Worm (Caenorhabditis elegans) whole organism, L4 larva: Measurements from ENCODE around the gene Y116A8C.10.
A peak's percentile ranks its signal among the peaks of the same experiment; 100 is the strongest.

Experiments used
- D1046.2 ChIP-seq: fragments of 200-800 bp; sonication (Bioruptor generic); IDR thresholded peaks from 2 replicates; pipeline ENCODE4 v1.3.6; 2022; ENCODE audit warnings: missing genetic modification characterization, missing compliant biosample characterization
- F10B5.3 ChIP-seq: sonication (generic microtip); optimal IDR thresholded peaks from 2 replicates; lab custom pipeline; 2016; ENCODE audit warnings: mild to moderate bottlenecking, missing genetic modification characterization, missing compliant biosample characterization
- F26F4.8 ChIP-seq: fragments of 200-800 bp; sonication (Bioruptor generic); conservative IDR thresholded peaks from 2 replicates; pipeline ENCODE4 v1.3.6; 2022; ENCODE audit warnings: missing genetic modification characterization, missing compliant biosample characterization
- F37D6.2 ChIP-seq: sonication (generic microtip); optimal IDR thresholded peaks from 2 replicates; lab custom pipeline; 2016; ENCODE audit warnings: mild to moderate bottlenecking, missing genetic modification characterization, missing compliant biosample characterization
- R02D3.7 ChIP-seq: fragments of 150-350 bp; sonication (generic microtip); optimal IDR thresholded peaks from 3 replicates; lab custom pipeline; 2014; ENCODE audit warnings: missing biosample characterization, missing genetic modification characterization
- T20F7.1 ChIP-seq: fragments of 200-800 bp; sonication (Bioruptor generic); optimal IDR thresholded peaks from 2 replicates; lab custom pipeline; 2018; ENCODE audit warnings: mild to moderate bottlenecking, missing genetic modification characterization, missing compliant biosample characterization
- Y5F2A.4 ChIP-seq: fragments of 200-800 bp; sonication (Bioruptor generic); optimal IDR thresholded peaks from 2 replicates; lab custom pipeline; 2018; ENCODE audit warnings: mild to moderate bottlenecking, missing genetic modification characterization, missing compliant biosample characterization
- Y75B8A.6 ChIP-seq: fragments of 200-800 bp; sonication (Bioruptor generic); IDR thresholded peaks from 2 replicates; pipeline ENCODE4 v1.3.6; 2022; ENCODE audit warnings: missing genetic modification reagents, missing genetic modification characterization, missing compliant biosample characterization
- aha-1 ChIP-seq: fragments of 150-350 bp; peaks from one replicate; lab custom pipeline; 2014; ENCODE audit warnings: missing biosample characterization, missing genetic modification characterization
- ceh-20 ChIP-seq: fragments of 200-800 bp; sonication (Bioruptor generic); IDR thresholded peaks from 2 replicates; pipeline ENCODE4 v1.3.6; 2022; ENCODE audit warnings: missing genetic modification reagents, missing genetic modification characterization, missing compliant biosample characterization
- ceh-32 ChIP-seq: sonication (generic microtip); optimal IDR thresholded peaks from 2 replicates; lab custom pipeline; 2016; ENCODE audit warnings: mild to moderate bottlenecking, missing genetic modification characterization, missing compliant biosample characterization; ENCODE audit not compliant: poor library complexity
- ces-1 ChIP-seq: fragments of 150-350 bp; sonication (generic microtip); optimal IDR thresholded peaks from 4 replicates; lab custom pipeline; 2014; ENCODE audit warnings: missing biosample characterization, missing genetic modification reagents, missing genetic modification characterization
- daf-12 ChIP-seq: fragments of 150-350 bp; optimal IDR thresholded peaks from 2 replicates; lab custom pipeline; 2014; ENCODE audit warnings: missing biosample characterization, missing genetic modification reagents, missing genetic modification characterization
- daf-16 ChIP-seq, 3 experiments: sonication (generic microtip); optimal IDR thresholded peaks; 2 replicates each; lab custom pipeline; 2016 to 2017; ENCODE audit warnings: missing genetic modification characterization in 3 of 3, missing genetic modification reagents in 3 of 3, mild to moderate bottlenecking in 2 of 3, missing compliant biosample characterization in 2 of 3, missing biosample characterization in 1 of 3, moderate library complexity in 1 of 3
- dmd-6 ChIP-seq: fragments of 200-800 bp; sonication (Bioruptor generic); IDR thresholded peaks from 2 replicates; pipeline ENCODE4 v1.3.6; 2022; ENCODE audit warnings: missing genetic modification reagents, missing genetic modification characterization, missing compliant biosample characterization
- dmd-9 ChIP-seq: fragments of 200-800 bp; sonication (Bioruptor generic); IDR thresholded peaks from 2 replicates; pipeline ENCODE4 v1.3.6; 2022; ENCODE audit warnings: missing genetic modification reagents, missing genetic modification characterization, missing compliant biosample characterization
- duxl-1 ChIP-seq: sonication (generic microtip); optimal IDR thresholded peaks from 2 replicates; lab custom pipeline; 2016; ENCODE audit warnings: mild to moderate bottlenecking, missing genetic modification characterization, moderate library complexity, missing compliant biosample characterization; ENCODE audit not compliant: poor library complexity
- egl-43 ChIP-seq: fragments of 200-800 bp; sonication (Bioruptor generic); IDR thresholded peaks from 2 replicates; pipeline ENCODE4 v1.3.6; 2022; ENCODE audit warnings: missing genetic modification reagents, missing genetic modification characterization, missing compliant biosample characterization
- hlh-30 ChIP-seq: sonication (generic microtip); optimal IDR thresholded peaks from 2 replicates; lab custom pipeline; 2017; ENCODE audit warnings: antibody characterized with exemption, mild to moderate bottlenecking, missing genetic modification characterization, missing compliant biosample characterization; ENCODE audit not compliant: insufficient read depth
- lin-13 ChIP-seq: fragments of 150-350 bp; optimal IDR thresholded peaks from 2 replicates; lab custom pipeline; 2014; ENCODE audit warnings: missing biosample characterization, missing genetic modification reagents, missing genetic modification characterization
- mdl-1 ChIP-seq, 2 experiments: fragments of 150-350 bp in 1 of 2; sonication (generic microtip) in 1 of 2; optimal IDR thresholded peaks; 2 replicates each; lab custom pipeline; 2014 to 2017; ENCODE audit warnings: missing biosample characterization in 2 of 2, missing genetic modification characterization in 2 of 2
- mxl-2 ChIP-seq: fragments of 200-800 bp; sonication (Bioruptor generic); conservative IDR thresholded peaks from 2 replicates; pipeline ENCODE4 v1.3.6; 2022; ENCODE audit warnings: missing genetic modification reagents, missing genetic modification characterization, missing compliant biosample characterization
- nhr-102 ChIP-seq: sonication (generic microtip); optimal IDR thresholded peaks from 2 replicates; lab custom pipeline; 2016; ENCODE audit warnings: mild to moderate bottlenecking, missing genetic modification characterization, moderate library complexity, missing compliant biosample characterization
- nhr-28 ChIP-seq: fragments of 150-350 bp; optimal IDR thresholded peaks from 2 replicates; lab custom pipeline; 2014; ENCODE audit warnings: missing biosample characterization, missing genetic modification characterization
- nhr-41 ChIP-seq: fragments of 200-800 bp; sonication (Bioruptor generic); IDR thresholded peaks from 2 replicates; pipeline ENCODE4 v1.3.6; 2022; ENCODE audit warnings: missing genetic modification reagents, missing genetic modification characterization, missing compliant biosample characterization
- nhr-42 ChIP-seq: fragments of 200-800 bp; sonication (Bioruptor generic); IDR thresholded peaks from 2 replicates; pipeline ENCODE4 v1.3.6; 2022; ENCODE audit warnings: missing genetic modification characterization, missing compliant biosample characterization
- nhr-76 ChIP-seq: fragments of 150-350 bp; optimal IDR thresholded peaks from 2 replicates; lab custom pipeline; 2014; ENCODE audit warnings: missing biosample characterization, missing genetic modification characterization
- pha-4 ChIP-seq, 2 experiments: fragments of 150-350 bp in 1 of 2; fragments of 200-800 bp in 1 of 2; sonication (Bioruptor generic) in 1 of 2; IDR thresholded peaks in 1 of 2; optimal IDR thresholded peaks in 1 of 2; 2 replicates each; pipeline versions ENCODE4 v1.3.6 to Lab custom; 2014 to 2022; ENCODE audit warnings: missing genetic modification characterization in 2 of 2, missing genetic modification reagents in 2 of 2, missing biosample characterization in 1 of 2, missing compliant biosample characterization in 1 of 2
- saeg-2 ChIP-seq: fragments of 200-800 bp; sonication (Bioruptor generic); IDR thresholded peaks from 2 replicates; pipeline ENCODE4 v1.3.6; 2022; ENCODE audit warnings: missing genetic modification reagents, missing genetic modification characterization, missing compliant biosample characterization
- set-16 ChIP-seq: fragments of 200-800 bp; sonication (Bioruptor generic); IDR thresholded peaks from 2 replicates; pipeline ENCODE4 v1.3.6; 2022; ENCODE audit warnings: missing genetic modification reagents, missing genetic modification characterization, missing compliant biosample characterization
- snpc-1.2 ChIP-seq: fragments of 200-800 bp; sonication (Bioruptor generic); IDR thresholded peaks from 2 replicates; pipeline ENCODE4 v1.3.6; 2022; ENCODE audit warnings: missing genetic modification reagents, missing genetic modification characterization, missing compliant biosample characterization
- snpc-4 ChIP-seq: fragments of 150-350 bp; optimal IDR thresholded peaks from 2 replicates; lab custom pipeline; 2014; ENCODE audit warnings: missing biosample characterization, missing genetic modification characterization
- unc-62 ChIP-seq, 3 experiments: fragments of 150-350 bp in 1 of 3; sonication (generic microtip); optimal IDR thresholded peaks in 2 of 3; peaks in 1 of 3; 1 replicate in 1 of 3; 2 replicates in 2 of 3; lab custom pipeline; 2014 to 2017; ENCODE audit warnings: missing biosample characterization in 3 of 3, missing genetic modification characterization in 3 of 3, missing genetic modification reagents in 3 of 3, missing genotype in 1 of 3
- zag-1 ChIP-seq: fragments of 150-350 bp; optimal IDR thresholded peaks from 2 replicates; lab custom pipeline; 2014; ENCODE audit warnings: missing biosample characterization, missing genetic modification characterization
- zfp-3 ChIP-seq: fragments of 200-800 bp; sonication (Bioruptor generic); conservative IDR thresholded peaks from 2 replicates; pipeline ENCODE4 v1.3.6; 2022; ENCODE audit warnings: missing genetic modification reagents, missing genetic modification characterization, missing compliant biosample characterization
- zip-11 ChIP-seq: fragments of 200-800 bp; sonication (Bioruptor generic); IDR thresholded peaks from 2 replicates; pipeline ENCODE4 v1.3.6; 2022; ENCODE audit warnings: missing genetic modification characterization, missing compliant biosample characterization
- ztf-7 ChIP-seq: fragments of 150-350 bp; optimal IDR thresholded peaks from 2 replicates; lab custom pipeline; 2014; ENCODE audit warnings: missing biosample characterization, missing genetic modification characterization

The Y116A8C.10 gene

DNA sequence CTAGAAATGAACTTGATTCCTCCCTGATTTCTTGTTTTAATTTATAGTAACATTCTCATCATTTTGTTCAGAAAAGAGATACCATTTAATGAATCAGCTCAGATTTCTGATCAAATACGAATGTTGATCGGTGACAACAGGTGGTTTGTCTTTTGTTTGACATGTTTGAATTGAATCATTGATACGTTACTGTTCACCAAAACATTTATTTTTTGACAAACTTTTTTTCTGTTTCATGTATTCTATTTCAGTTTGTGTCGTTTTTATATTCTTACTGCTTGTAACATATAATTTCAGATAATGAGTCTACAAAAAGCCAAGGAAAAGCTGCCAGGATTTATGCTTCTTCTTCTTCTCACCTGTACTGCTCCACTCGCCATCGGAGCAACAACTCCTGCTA is 14.8 kb downstream of the Y116A8C.10 start, which contains the start of gene nep-24:
Gene nep-24 (plus strand): TSS at position 301 of the 400 bp plus-strand sequence.
- TF ChIP-seq daf-16 (GFP tag; optimal IDR thresholded peaks at IDR 0.05; lab: Kevin White, UChicago) (no peak), daf-16 (tag; optimal IDR thresholded peaks at IDR 0.05; lab: Kevin White, UChicago) (no peak), F26F4.8 (GFP tag; lab: Robert Waterston, UW) (no peak), duxl-1 (tag; lab: Kevin White, UChicago) (no peak), ztf-7 (tag; lab: Kevin White, UChicago) (no peak), T20F7.1 (no peak), zag-1 (no peak), zfp-3 (no peak), ces-1 (GFP tag; lab: Kevin White, UChicago) (no peak), hlh-30 (tag; lab: Kevin White, UChicago) (no peak), dmd-6 (GFP tag; lab: Robert Waterston, UW) (no peak), nhr-41 (GFP tag; lab: Robert Waterston, UW) (no peak), mxl-2 (GFP tag; lab: Robert Waterston, UW) (no peak)

DNA sequence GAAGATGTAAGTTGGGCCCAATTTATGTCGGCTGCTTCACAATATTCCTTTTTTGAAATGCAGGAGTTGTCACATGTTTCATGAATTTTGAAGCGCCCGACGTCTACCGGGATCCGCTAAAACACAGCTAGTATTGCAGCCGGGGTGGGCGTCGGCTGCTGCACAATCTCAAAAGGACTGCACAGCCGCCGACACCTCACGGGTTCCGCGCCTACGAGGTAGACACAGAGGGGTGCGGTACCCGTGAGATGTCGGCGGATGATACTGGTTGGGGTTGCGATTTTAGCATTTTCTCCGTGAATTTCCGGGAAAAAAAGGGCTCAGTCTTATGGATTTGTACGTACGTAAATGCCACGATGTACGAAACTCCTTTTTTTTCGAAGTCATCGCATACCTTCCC is 16.9 kb downstream of the Y116A8C.10 start:
- TF ChIP-seq aha-1 (peak; percentile 34), nhr-42 (no peak), duxl-1 (tag; lab: Kevin White, UChicago) (no peak), snpc-1.2 (GFP tag; lab: Robert Waterston, UW) (0 out of 2 replicates have a peak, but pooled peaks have one; percentile 35), ceh-32 (tag; lab: Kevin White, UChicago) (no peak), nhr-41 (GFP tag; lab: Robert Waterston, UW) (no peak), egl-43 (GFP tag; lab: Robert Waterston, UW) (0 out of 2 replicates have a peak, but pooled peaks have one; percentile 24), Y5F2A.4 (GFP tag; lab: Kevin White, UChicago) (no peak), set-16 (GFP tag; lab: Robert Waterston, UW) (peak; percentile 59; the same call in 1 of the 2 replicates), nhr-28 (tag; lab: Kevin White, UChicago) (no peak), pha-4 (GFP tag; IDR thresholded peaks at IDR 0.05; lab: Robert Waterston, UW) (no peak), pha-4 (tag; optimal IDR thresholded peaks at IDR 0.05; lab: Kevin White, UChicago) (no peak), F37D6.2 (tag; lab: Kevin White, UChicago) (no peak)
- TF ChIP-seq, all 104 proteins: peak for 4

DNA sequence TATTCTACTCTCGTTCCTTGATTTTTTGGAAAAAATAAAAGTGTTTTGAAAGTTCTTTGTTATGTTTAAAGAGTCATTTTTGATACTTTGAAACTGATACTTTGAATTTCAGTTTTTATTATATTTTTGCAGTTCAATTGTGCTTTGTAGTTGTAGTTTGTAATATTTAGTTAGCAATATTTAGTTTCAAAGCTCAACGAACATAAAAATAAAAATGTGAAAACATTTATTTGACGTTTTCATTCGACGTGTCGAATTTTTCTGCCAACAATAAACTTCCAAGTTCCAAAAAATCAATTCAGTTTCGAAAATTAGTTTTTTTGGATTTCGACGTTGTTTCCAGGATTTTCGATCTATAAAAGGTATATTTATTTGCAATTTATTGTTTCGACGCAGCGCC is 18.9 kb downstream of the Y116A8C.10 start, which contains the start of gene nep-23:
Gene nep-23 (plus strand): TSS at position 301 of the 400 bp plus-strand sequence.
- TF ChIP-seq zip-11 (no peak), ces-1 (GFP tag; lab: Kevin White, UChicago) (no peak), lin-13 (GFP tag; lab: Kevin White, UChicago) (no peak), unc-62 (GFP tag; optimal IDR thresholded peaks at IDR 0.05 in 1 of 2; lab: Kevin White, UChicago) (no peak), unc-62 (tag; optimal IDR thresholded peaks at IDR 0.05; lab: Kevin White, UChicago) (no peak), mdl-1 (tag; optimal IDR thresholded peaks at IDR 0.05; lab: Kevin White, UChicago) (no peak), ceh-20 (no peak), T20F7.1 (no peak), D1046.2 (GFP tag; lab: Robert Waterston, UW) (no peak), daf-12 (no peak), Y75B8A.6 (GFP tag; lab: Robert Waterston, UW) (no peak), dmd-9 (no peak), R02D3.7 (tag; lab: Kevin White, UChicago) (no peak), nhr-102 (tag; lab: Kevin White, UChicago) (no peak), nhr-41 (GFP tag; lab: Robert Waterston, UW) (no peak), nhr-76 (tag; lab: Kevin White, UChicago) (no peak), F10B5.3 (tag; lab: Kevin White, UChicago) (no peak), saeg-2 (GFP tag; lab: Robert Waterston, UW) (no peak), snpc-4 (tag; lab: Kevin White, UChicago) (no peak)
- TF ChIP-seq, all 104 proteins: peak for 0
